Worm (Caenorhabditis elegans): ENCODE results near the gene rol-3.

DNA sequence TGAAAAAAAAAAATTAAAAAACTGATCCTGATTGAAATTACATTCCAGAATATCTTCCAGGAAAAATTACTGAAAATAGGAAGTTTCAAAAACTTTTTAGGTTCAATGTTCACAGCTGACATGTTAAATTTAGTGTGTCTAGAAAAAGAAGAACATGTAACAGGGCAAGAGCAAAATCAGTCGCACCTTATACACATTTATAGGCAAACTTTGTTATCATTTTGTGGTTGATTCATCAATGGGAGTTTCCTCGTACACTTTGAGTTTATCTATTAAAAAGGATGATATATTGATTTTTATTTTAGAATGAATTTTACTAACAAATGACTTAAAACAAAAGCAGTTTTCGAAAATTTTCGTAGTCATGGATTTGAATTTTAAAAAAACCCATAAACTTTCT, 5.0 kb upstream of the rol-3 start:
- TF ChIP-seq ama-1 (optimal IDR thresholded peaks at IDR 0.05), result no peak
- TF ChIP-seq fkh-4 (tag; optimal IDR thresholded peaks at IDR 0.05; ENCODE audit: borderline replicate concordance), result no peak
- TF ChIP-seq aly-2 (tag; optimal IDR thresholded peaks at IDR 0.05), result no peak
- no peak for TF ChIP-seq lin-13 (GFP tag; optimal IDR thresholded peaks at IDR 0.05)
- TF ChIP-seq nhr-11 (tag; optimal IDR thresholded peaks at IDR 0.05), result no peak
- no peak for TF ChIP-seq fos-1 (tag; optimal IDR thresholded peaks at IDR 0.05)
- TF ChIP-seq grh-1 (GFP tag; IDR thresholded peaks at IDR 0.05), result no peak
